Fruit fly (Drosophila melanogaster) whole organism: ENCODE measurements around the gene CG8064.

Source experiments
- CG8478 ChIP-seq: fragments of >200 bp; optimal IDR thresholded peaks from 2 replicates; lab custom pipeline; 2018; ENCODE audit warnings: inconsistent platforms
- Dll ChIP-seq: fragments of >200 bp; optimal IDR thresholded peaks from 2 replicates; lab custom pipeline; 2017
- EcR ChIP-seq, 2 experiments: fragments of >200 bp; optimal IDR thresholded peaks; 2 replicates each; lab custom pipeline; 2017; ENCODE audit warnings: missing biosample characterization in 2 of 2, missing genetic modification characterization in 2 of 2, missing genetic modification reagents in 2 of 2
- pan ChIP-seq: fragments of >200 bp; optimal IDR thresholded peaks from 2 replicates; lab custom pipeline; 2017
- psq ChIP-seq: fragments of >200 bp; optimal IDR thresholded peaks from 2 replicates; lab custom pipeline; 2017
- usp ChIP-seq: fragments of >200 bp; optimal IDR thresholded peaks from 2 replicates; lab custom pipeline; 2017; ENCODE audit warnings: missing biosample characterization, missing genetic modification characterization, mixed read lengths

DNA sequence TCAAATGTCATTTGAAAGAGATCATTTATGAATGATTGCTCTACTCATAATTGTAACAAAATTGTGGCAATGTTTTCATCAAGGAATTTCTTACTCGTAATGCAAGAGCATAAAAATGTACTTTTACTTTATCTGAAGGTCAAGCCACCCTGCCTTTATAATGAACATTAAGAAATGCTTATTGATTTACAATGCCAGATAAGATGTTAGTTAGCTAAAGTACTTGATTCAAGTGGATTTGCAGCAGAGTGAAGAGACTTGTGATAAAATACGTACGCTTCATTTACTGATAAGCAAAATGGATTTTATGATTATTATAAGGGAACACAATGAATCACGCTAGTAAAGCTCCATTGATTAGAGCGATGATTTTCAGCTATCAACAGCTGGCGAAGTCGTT is 8.4 kb downstream of the CG8064 start:
- no peak for TF ChIP-seq pan (lab: Kevin White, UChicago)
- TF ChIP-seq CG8478 (lab: Kevin White, UChicago), result no peak
- no peak for TF ChIP-seq psq (lab: Kevin White, UChicago)
- no peak for TF ChIP-seq Dll (lab: Kevin White, UChicago)
- no peak for TF ChIP-seq usp (GFP tag; lab: Kevin White, UChicago)
- TF ChIP-seq EcR (GFP tag; optimal IDR thresholded peaks at IDR 0.05; lab: Kevin White, UChicago), result no peak
